Worm (Caenorhabditis elegans): Measurements from ENCODE around the gene srbc-58.

DNA sequence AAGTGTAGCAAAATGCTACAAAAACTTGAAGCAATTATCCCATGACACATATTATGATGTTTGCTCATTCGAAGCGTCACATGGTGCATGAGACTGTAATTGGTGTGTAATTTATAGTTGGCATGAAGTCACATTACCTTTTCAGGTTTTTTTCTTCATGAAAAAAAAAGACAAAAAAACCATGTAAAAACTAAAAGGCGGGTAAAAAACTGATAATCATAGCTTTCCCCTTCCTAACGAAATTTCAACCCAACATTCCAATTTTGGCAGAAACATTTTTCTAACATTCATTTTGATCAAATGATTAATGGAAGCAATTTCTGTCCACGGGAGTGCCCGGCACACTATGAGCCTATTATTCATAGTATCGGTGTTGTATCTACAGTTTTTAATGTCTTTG lies 26.8 kb upstream of the srbc-58 start, which contains the start of gene sri-4:
- no peak for TF ChIP-seq zag-1 (tag; optimal IDR thresholded peaks at IDR 0.05)
- TF ChIP-seq C16A3.4 (tag; optimal IDR thresholded peaks at IDR 0.05): no peak
- TF ChIP-seq pqm-1 (tag; optimal IDR thresholded peaks at IDR 0.05): no peak
- no peak for TF ChIP-seq snpc-4 (tag; optimal IDR thresholded peaks at IDR 0.05)
- no peak for TF ChIP-seq fkh-10 (GFP tag; optimal IDR thresholded peaks at IDR 0.05)
- TF ChIP-seq ceh-8 (GFP tag; optimal IDR thresholded peaks at IDR 0.05): no peak
- no peak for TF ChIP-seq nhr-84 (tag; optimal IDR thresholded peaks at IDR 0.05)
- no peak for TF ChIP-seq elt-2 (tag; optimal IDR thresholded peaks at IDR 0.05)
- no peak for TF ChIP-seq unc-62 (GFP tag; optimal IDR thresholded peaks at IDR 0.05)
